Worm (Caenorhabditis elegans) whole organism, L2 larva: ENCODE data around the gene Y45F10C.6.

Source experiments
- ZK546.5 ChIP-seq: sonication (generic microtip); optimal IDR thresholded peaks from 2 replicates; lab custom pipeline; 2017; ENCODE audit warnings: missing biosample characterization, missing genetic modification characterization
- unc-55 ChIP-seq: fragments of 150-350 bp; sonication (generic microtip); optimal IDR thresholded peaks from 3 replicates; lab custom pipeline; 2014; ENCODE audit warnings: missing biosample characterization, missing genetic modification reagents, missing genetic modification characterization

ce11 chrIV:13666849-13667430 is 14.8 kb downstream of the Y45F10C.6 start, which contains the start of gene fbxa-215:
- TF ChIP-seq ZK546.5 (tag; lab: Kevin White, UChicago) (no peak), unc-55 (no peak)
